Worm (Caenorhabditis elegans): ENCODE data around the gene K10G4.5.

K10G4.5 gene

DNA sequence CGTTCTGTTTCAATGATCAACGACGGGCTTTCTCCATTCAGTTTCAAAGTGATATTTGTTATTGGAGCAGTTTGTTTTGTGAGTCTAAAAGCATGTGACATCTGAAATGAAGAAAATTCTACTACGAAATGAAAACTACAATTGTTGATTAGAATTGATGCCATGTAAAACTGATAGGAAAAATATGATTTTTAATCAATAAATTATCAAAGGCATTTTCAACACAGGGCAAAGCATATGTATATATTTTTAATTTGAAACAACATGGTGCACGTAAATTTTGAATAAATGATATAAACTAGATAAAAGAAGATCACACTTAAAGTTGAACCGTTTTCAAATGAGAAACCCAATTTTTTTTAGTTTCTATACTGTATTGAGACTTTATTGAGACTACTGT is at the start of gene K10G4.5:
TSS of gene K10G4.5 (minus strand) at position 101 of the 400 bp plus-strand sequence.
- TF ChIP-seq unc-62 (GFP tag; optimal IDR thresholded peaks at IDR 0.05), result no peak

DNA sequence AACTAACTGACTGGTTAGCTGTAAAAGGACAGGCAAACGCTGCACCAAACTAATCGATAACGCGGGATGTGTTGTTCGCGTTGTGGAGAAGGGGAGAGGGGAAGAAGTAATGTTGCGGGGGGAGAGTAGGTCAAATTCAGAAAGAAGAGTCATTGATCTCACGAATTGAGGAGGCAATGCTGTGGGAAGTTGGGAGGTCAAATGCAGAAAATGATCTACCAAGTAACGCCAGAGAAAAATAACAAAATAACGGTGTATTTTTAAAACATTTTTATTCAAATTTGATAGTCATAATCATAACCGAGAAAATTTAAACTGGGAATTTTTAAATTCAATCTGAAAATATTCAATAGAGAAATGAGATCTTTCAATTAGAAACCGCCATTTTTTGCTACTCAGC is 48.8 kb upstream of the K10G4.5 start, which contains the start of gene lsy-27:
TSS of gene lsy-27 (minus strand) at position 101 of the 400 bp plus-strand sequence.
- no peak for TF ChIP-seq unc-62 (GFP tag; optimal IDR thresholded peaks at IDR 0.05)

DNA sequence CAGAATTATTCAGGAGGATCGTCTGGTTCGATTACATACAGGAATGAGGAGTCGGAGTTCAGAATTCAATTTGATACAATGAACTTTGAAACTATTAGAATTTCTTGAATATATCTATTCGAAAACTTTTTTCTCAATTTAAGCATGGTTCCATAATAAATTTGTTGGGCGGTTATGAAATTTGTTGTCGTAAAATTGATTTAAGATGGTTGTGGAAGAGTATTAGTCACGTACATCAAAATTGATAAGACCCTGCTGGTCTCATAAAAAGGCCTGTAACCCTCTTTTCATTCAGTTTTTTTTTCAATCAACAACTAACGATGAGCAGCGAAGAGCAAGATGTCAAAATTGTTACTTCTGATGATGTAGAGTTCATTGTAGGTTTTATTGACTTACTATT is 46.3 kb upstream of the K10G4.5 start, which contains the start of gene skr-5:
TSS of gene skr-5 (plus strand) at position 301 of the 400 bp plus-strand sequence.
- TF ChIP-seq unc-62 (GFP tag; optimal IDR thresholded peaks at IDR 0.05), result no peak

ce11 chrV:17344876-17345275 is 43.6 kb upstream of the K10G4.5 start, which contains the start of the genes fbxa-188 and fbxa-189:
Gene fbxa-188, minus strand, starts transcription at chrV:17344926.
Gene fbxa-189, plus strand, starts transcription at chrV:17345214.
- no peak for TF ChIP-seq unc-62 (GFP tag; optimal IDR thresholded peaks at IDR 0.05)

- no peak for TF ChIP-seq unc-62 (GFP tag; optimal IDR thresholded peaks at IDR 0.05)
Observed at ce11 chrV:17339349-17339748, 38.1 kb upstream of the K10G4.5 start.

- TF ChIP-seq unc-62 (GFP tag; optimal IDR thresholded peaks at IDR 0.05), result no peak
Observed at ce11 chrV:17331340-17331739, 30.1 kb upstream of the K10G4.5 start, which contains the start of gene fbxa-185. Gene fbxa-185, plus strand, starts transcription at chrV:17331640.

ce11 chrV:17328497-17328896 is 27.2 kb upstream of the K10G4.5 start, which contains the start of gene srg-44:
Gene srg-44, plus strand, starts transcription at chrV:17328797.
- no peak for TF ChIP-seq unc-62 (GFP tag; optimal IDR thresholded peaks at IDR 0.05)

DNA sequence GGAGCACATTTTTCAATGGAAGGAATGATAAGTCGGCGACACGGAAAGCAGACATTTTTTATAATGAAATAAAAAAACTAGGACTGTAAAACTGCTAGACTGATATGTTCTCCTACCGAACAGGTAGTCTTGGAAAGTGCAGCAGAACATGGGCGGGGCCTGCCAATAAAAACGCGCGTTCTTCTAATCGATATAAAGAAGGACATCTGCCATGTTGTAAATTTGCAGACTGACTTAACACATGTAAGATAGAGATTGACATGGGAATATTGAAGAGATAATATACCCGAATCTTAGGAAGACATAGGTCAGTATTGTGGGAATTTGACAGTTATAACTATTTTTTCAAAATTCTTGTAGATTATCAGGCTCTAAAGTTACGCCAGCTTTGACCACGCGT is 26.6 kb upstream of the K10G4.5 start, which contains the start of gene sdz-16:
TSS of gene sdz-16 (minus strand) at position 101 of the 400 bp plus-strand sequence.
- TF ChIP-seq unc-62 (GFP tag; optimal IDR thresholded peaks at IDR 0.05), result no peak

DNA sequence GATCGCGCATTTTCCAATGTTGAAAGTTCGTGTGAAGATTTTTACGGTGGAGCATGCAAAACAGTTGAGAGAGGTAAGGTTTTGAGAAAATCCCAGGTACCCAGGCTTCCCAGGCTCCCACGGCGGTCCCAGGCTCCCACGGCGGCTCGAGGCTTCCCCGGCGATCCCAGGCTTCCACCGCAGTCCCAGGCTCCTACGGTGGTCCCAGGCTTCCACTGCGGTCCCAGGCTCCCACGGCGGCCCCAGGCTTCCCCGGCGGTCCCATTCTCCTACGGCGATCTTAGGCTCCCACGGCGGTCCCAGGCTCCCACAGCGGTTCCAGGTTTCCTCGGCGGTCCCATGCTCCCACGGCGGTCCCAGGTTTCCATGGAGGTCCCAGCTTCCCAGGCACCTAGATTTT is 22.6 kb upstream of the K10G4.5 start:
- no peak for TF ChIP-seq unc-62 (GFP tag; optimal IDR thresholded peaks at IDR 0.05)

ce11 chrV:17322397-17322909 is 21.2 kb upstream of the K10G4.5 start, which contains the start of gene F31E9.3:
Gene F31E9.3, plus strand, starts transcription at chrV:17322590.
- no peak for TF ChIP-seq unc-62 (GFP tag; optimal IDR thresholded peaks at IDR 0.05)

- TF ChIP-seq unc-62 (GFP tag; optimal IDR thresholded peaks at IDR 0.05), result no peak
Observed at ce11 chrV:17317786-17318185, 16.5 kb upstream of the K10G4.5 start, which contains the start of gene srz-58. Gene srz-58, plus strand, starts transcription at chrV:17318147.

DNA sequence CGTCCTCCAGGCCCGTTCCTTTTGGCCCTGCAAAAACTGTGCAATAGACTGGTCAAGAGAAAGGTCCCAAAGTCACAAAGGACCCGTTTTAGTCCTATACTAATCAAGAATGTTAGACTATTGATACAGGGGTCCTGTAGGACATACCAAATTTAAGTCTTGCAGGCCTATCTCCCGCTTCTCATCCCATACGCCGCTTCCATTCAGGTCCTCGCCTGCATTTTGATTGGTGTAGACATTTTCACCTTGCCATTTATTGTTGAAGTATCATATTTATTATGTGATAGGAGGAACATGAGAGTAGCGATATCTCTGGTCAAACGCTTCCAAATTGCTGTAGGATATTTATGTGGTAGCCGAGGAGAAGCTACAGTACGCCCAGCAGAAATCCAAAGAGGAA is 16.0 kb upstream of the K10G4.5 start:
- no peak for TF ChIP-seq unc-62 (GFP tag; optimal IDR thresholded peaks at IDR 0.05)

DNA sequence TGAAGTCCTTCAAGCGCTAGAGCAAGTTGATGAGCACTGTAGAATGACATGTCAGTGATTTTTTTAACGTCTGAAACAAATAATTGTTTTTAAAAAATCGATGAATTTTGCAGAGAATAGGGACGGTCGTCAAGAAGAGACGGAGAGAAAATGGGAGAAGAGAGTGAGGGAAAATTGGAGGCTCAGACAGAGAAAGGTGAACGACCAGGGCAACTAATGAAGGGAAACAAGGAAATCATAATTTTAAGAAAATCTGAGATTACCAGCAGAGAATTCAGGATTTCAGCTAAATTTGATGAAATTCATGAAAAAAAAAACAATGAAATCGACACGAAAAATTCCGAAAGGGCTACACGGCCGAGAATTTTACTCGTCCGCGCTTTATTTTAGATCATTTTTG is 13.8 kb upstream of the K10G4.5 start, which contains the start of gene F31E9.6:
TSS of gene F31E9.6 (minus strand) at position 91 of the 400 bp plus-strand sequence.
- no peak for TF ChIP-seq unc-62 (GFP tag; optimal IDR thresholded peaks at IDR 0.05)

DNA sequence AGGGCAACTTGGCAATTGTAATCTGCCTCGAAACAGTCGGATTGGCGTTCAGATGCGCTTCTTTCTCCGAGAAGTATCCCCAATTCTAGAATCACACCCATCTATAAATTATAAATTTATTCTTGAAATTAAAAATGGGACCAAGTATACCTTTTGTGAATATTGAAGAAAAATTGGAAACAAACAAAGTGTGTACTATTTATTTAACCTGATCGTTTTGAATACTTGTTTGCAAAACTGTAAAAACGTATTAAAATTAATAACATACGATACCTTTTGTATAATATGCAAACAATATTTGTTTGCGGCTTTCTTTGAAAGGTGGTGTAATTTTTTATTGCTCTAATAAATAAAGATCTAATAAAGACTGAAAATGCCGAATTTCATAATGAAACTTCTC is 11.1 kb upstream of the K10G4.5 start, which contains the start of gene Y61B8B.3:
TSS of gene Y61B8B.3 (minus strand) at position 101 of the 400 bp plus-strand sequence.
- no peak for TF ChIP-seq unc-62 (GFP tag; optimal IDR thresholded peaks at IDR 0.05)

- no peak for TF ChIP-seq unc-62 (GFP tag; optimal IDR thresholded peaks at IDR 0.05)
Observed at ce11 chrV:17307926-17308325, 6.7 kb upstream of the K10G4.5 start.

DNA sequence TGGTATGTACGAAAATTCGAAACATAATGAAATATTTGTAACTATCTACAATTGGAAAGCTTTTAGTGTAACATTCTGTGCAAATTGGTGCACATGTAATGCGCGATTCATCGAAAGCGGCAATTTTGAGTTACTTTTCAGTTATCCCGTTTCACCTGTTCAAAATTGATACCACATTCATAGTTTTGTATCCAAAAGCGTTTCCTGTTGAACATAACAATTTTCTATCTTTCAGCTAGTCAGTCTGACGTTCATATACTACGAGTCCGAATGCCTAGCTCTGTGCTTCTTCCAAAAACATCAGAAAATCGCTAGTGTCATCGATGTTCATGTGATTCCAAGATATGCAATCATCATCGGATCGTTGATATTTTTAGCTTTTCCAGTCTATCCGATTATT is 2.1 kb upstream of the K10G4.5 start:
- no peak for TF ChIP-seq unc-62 (GFP tag; optimal IDR thresholded peaks at IDR 0.05)

DNA sequence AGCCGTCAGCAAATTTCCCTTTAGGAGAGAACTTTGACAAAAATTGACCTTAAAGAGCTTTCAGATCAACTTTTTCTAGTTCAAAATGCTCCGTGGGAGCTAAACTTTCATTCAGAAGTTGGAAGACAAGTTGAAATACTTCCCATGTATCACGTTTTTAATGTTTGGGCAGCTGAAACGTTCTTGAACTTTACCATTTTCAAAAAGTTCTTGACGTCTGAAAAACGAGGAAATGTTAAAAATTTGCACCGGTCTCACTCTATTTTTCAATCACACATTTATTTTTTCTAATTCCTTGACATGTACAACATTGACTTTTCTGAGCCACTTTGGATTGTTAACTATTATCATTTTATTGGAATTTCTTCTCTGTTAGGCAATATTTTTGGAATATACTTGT is 1.5 kb upstream of the K10G4.5 start, which contains the start of gene sri-70:
TSS of gene sri-70 (plus strand) at position 301 of the 400 bp plus-strand sequence.
- TF ChIP-seq unc-62 (GFP tag; optimal IDR thresholded peaks at IDR 0.05), result no peak
